Fruit fly (Drosophila melanogaster): ENCODE measurements around the gene CG6026.

The CG6026 gene

dm6 chr3R:19023862-19024261 lies 9.5 kb upstream of the CG6026 start, which contains the start of the genes CG6005 and CG14286 (continued):
- TF ChIP-seq hbn (GFP tag; IDR thresholded peaks at IDR 0.05; ENCODE audit: partially characterized antibody) (peak; percentile 80), tgo (GFP tag; IDR thresholded peaks at IDR 0.05) (peak; percentile 73), CoRest (tag; optimal IDR thresholded peaks at IDR 0.05) (peak; percentile 34), CG9817 (tag; optimal IDR thresholded peaks at IDR 0.05) (peak; percentile 46), CG3726 (GFP tag; IDR thresholded peaks at IDR 0.05) (no peak), CG11247 (GFP tag; IDR thresholded peaks at IDR 0.05) (peak; percentile 62; the same call in 1 of the 2 replicates), CG10321 (GFP tag; IDR thresholded peaks at IDR 0.05) (no peak), fu2 (GFP tag; optimal IDR thresholded peaks at IDR 0.05) (peak; percentile 54), tll (GFP tag; optimal IDR thresholded peaks at IDR 0.05) (no peak), CkIIα-i1 (GFP tag; IDR thresholded peaks at IDR 0.05) (no peak), gcm (GFP tag; optimal IDR thresholded peaks at IDR 0.05) (no peak), CG9727 (GFP tag; optimal IDR thresholded peaks at IDR 0.05) (peak; percentile 12), chm (GFP tag; IDR thresholded peaks at IDR 0.05) (peak; percentile 85), Hey (tag; optimal IDR thresholded peaks at IDR 0.05) (no peak), zfh1 (GFP tag; IDR thresholded peaks at IDR 0.05) (peak; percentile 73; the same call in 2 of the 3 replicates), ken (GFP tag; IDR thresholded peaks at IDR 0.05) (peak; percentile 58; the same call in 1 of the 3 replicates), CG6765 (GFP tag; optimal IDR thresholded peaks at IDR 0.05) (no peak), Bteb2 (GFP tag; optimal IDR thresholded peaks at IDR 0.05) (peak; percentile 64), CG10366 (GFP tag; IDR thresholded peaks at IDR 0.05) (peak; percentile 75), gsb-n (tag; optimal IDR thresholded peaks at IDR 0.05) (peak; percentile 80), Fer3 (tag; optimal IDR thresholded peaks at IDR 0.05) (no peak), oc (tag; optimal IDR thresholded peaks at IDR 0.05) (no peak), CG7372 (GFP tag; IDR thresholded peaks at IDR 0.05) (peak; percentile 48; the same call in 1 of the 2 replicates), CG11504 (tag; optimal IDR thresholded peaks at IDR 0.05) (peak; percentile 46), grau (tag; optimal IDR thresholded peaks at IDR 0.05) (peak; percentile 52), H15 (GFP tag; IDR thresholded peaks at IDR 0.05) (peak; percentile 58; the same call in 1 of the 3 replicates), Hmr (GFP tag; optimal IDR thresholded peaks at IDR 0.05) (peak; percentile 44), nmo (GFP tag; optimal IDR thresholded peaks at IDR 0.05) (peak; percentile 38), Oli (tag; optimal IDR thresholded peaks at IDR 0.05) (no peak), CG10654 (GFP tag; optimal IDR thresholded peaks at IDR 0.05) (peak; percentile 2), CG7271 (tag; optimal IDR thresholded peaks at IDR 0.05) (no peak), Dek (tag; optimal IDR thresholded peaks at IDR 0.05) (peak; percentile 19), slbo (GFP tag; IDR thresholded peaks at IDR 0.05) (peak; percentile 94), C15 (GFP tag; IDR thresholded peaks at IDR 0.05) (no peak), Lpt (GFP tag; optimal IDR thresholded peaks at IDR 0.05) (no peak), dati (GFP tag; IDR thresholded peaks at IDR 0.05) (0 out of 2 replicates have a peak, but pooled peaks have one; percentile 50), eyg (GFP tag; optimal IDR thresholded peaks at IDR 0.05) (no peak), chn (GFP tag; optimal IDR thresholded peaks at IDR 0.05) (peak; percentile 78), CG13424 (tag; optimal IDR thresholded peaks at IDR 0.05) (peak; percentile 67), Opbp (GFP tag; IDR thresholded peaks at IDR 0.05; ENCODE audit: partially characterized antibody) (peak; percentile 74; the same call in 2 of the 3 replicates), Blimp-1 (GFP tag; optimal IDR thresholded peaks at IDR 0.05) (no peak), CG2712 (tag; optimal IDR thresholded peaks at IDR 0.05) (peak; percentile 22), salm (tag; optimal IDR thresholded peaks at IDR 0.05) (no peak), CG4707 (GFP tag; optimal IDR thresholded peaks at IDR 0.05) (peak; percentile 4), CG4617 (GFP tag; optimal IDR thresholded peaks at IDR 0.05; ENCODE audit: borderline replicate concordance) (peak; percentile 97), CG10267 (tag; optimal IDR thresholded peaks at IDR 0.05) (peak; percentile 23), CG9437 (GFP tag; optimal IDR thresholded peaks at IDR 0.05) (no peak), org-1 (GFP tag; optimal IDR thresholded peaks at IDR 0.05) (no peak), CG11093 (GFP tag; IDR thresholded peaks at IDR 0.05) (no peak), btn (GFP tag; optimal IDR thresholded peaks at IDR 0.05) (no peak)
